Fruit fly (Drosophila melanogaster): ENCODE measurements around the gene Cp15.

Cp15 gene

DNA sequence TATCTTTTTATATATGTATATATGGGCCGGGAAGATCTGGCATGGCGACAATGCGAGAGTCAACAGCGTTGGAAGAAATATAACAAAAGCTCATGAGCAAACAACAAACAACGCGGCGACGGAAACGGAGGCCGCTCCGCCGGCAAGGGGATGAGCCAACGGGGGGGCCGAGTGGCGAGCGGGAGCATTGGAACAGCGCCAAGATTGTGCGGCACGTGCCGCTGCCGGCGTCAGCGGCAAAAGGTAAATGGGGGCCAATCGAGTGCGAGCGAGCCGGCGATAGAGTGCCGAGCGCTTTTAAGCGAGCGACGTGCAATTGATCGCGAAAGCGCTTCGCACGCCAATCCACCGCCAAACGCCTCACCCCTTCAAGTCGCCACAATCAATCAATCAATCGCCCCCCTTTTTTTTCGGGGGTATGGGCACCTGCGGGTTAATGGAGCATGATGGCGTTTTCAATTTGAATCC lies 31.8 kb upstream of the Cp15 start (continued):
- TF ChIP-seq unc-4 (GFP tag; IDR thresholded peaks at IDR 0.05; ENCODE audit: partially characterized antibody): no peak
- TF ChIP-seq Camta (GFP tag; optimal IDR thresholded peaks at IDR 0.05): peak; percentile 36
- TF ChIP-seq Lhr (GFP tag; optimal IDR thresholded peaks at IDR 0.05): peak; percentile 36
- TF ChIP-seq grau (tag; optimal IDR thresholded peaks at IDR 0.05): peak; percentile 41
- TF ChIP-seq CG43689 (GFP tag; IDR thresholded peaks at IDR 0.05): no peak
- peak; percentile 96 for TF ChIP-seq lab (GFP tag; optimal IDR thresholded peaks at IDR 0.05)
- no peak for TF ChIP-seq pita (GFP tag; optimal IDR thresholded peaks at IDR 0.05)
- peak; percentile 32 for TF ChIP-seq NC2β (GFP tag; optimal IDR thresholded peaks at IDR 0.05)
- TF ChIP-seq chm (GFP tag; IDR thresholded peaks at IDR 0.05): peak; percentile 57
- TF ChIP-seq CG12942 (GFP tag; optimal IDR thresholded peaks at IDR 0.05): peak; percentile 55
- TF ChIP-seq cwo (GFP tag; optimal IDR thresholded peaks at IDR 0.05): peak; percentile 100
- no peak for TF ChIP-seq zen (tag; optimal IDR thresholded peaks at IDR 0.05)
- no peak for TF ChIP-seq gsb (GFP tag; IDR thresholded peaks at IDR 0.05)
- TF ChIP-seq hth (optimal IDR thresholded peaks at IDR 0.05): no peak
- peak; percentile 66 for TF ChIP-seq PHDP (tag; optimal IDR thresholded peaks at IDR 0.05)
- TF ChIP-seq insv (GFP tag; optimal IDR thresholded peaks at IDR 0.05): peak in 1 of 2 experiments; percentile 28
- TF ChIP-seq CG6683 (GFP tag; optimal IDR thresholded peaks at IDR 0.05): peak; percentile 77
- peak; percentile 43 for TF ChIP-seq Antp (GFP tag; optimal IDR thresholded peaks at IDR 0.05)
- TF ChIP-seq ase (GFP tag; IDR thresholded peaks at IDR 0.05): peak; percentile 24; the same call in 1 of the 3 replicates
- peak; percentile 90 for TF ChIP-seq CG2875 (GFP tag; optimal IDR thresholded peaks at IDR 0.05)
- TF ChIP-seq Dek (tag; optimal IDR thresholded peaks at IDR 0.05): peak; percentile 44
- no peak for TF ChIP-seq CG1647 (GFP tag; optimal IDR thresholded peaks at IDR 0.05)
- no peak for TF ChIP-seq CG2199 (GFP tag; IDR thresholded peaks at IDR 0.05)
- TF ChIP-seq NC2α (GFP tag; optimal IDR thresholded peaks at IDR 0.05): peak; percentile 15
- TF ChIP-seq jing (GFP tag; optimal IDR thresholded peaks at IDR 0.05): no peak
- no peak for TF ChIP-seq crp (GFP tag; optimal IDR thresholded peaks at IDR 0.05)
- TF ChIP-seq otp (GFP tag; IDR thresholded peaks at IDR 0.05): peak; percentile 63
- TF ChIP-seq CG2712 (tag; optimal IDR thresholded peaks at IDR 0.05): peak; percentile 50
- TF ChIP-seq CG8089 (GFP tag; optimal IDR thresholded peaks at IDR 0.05): peak; percentile 63
- TF ChIP-seq CG30431 (GFP tag; optimal IDR thresholded peaks at IDR 0.05): peak; percentile 14
- peak; percentile 14 for TF ChIP-seq D19B (GFP tag; optimal IDR thresholded peaks at IDR 0.05)
- TF ChIP-seq Ada2b (GFP tag; IDR thresholded peaks at IDR 0.05): 0 out of 2 replicates have a peak, but pooled peaks have one; percentile 20
- no peak for TF ChIP-seq CG7357 (GFP tag; IDR thresholded peaks at IDR 0.05)
- TF ChIP-seq kni (GFP tag; optimal IDR thresholded peaks at IDR 0.05): peak; percentile 71
- TF ChIP-seq CG3847 (GFP tag; IDR thresholded peaks at IDR 0.05): 0 out of 2 replicates have a peak, but pooled peaks have one; percentile 20
- peak; percentile 39; the same call in 1 of the 2 replicates for TF ChIP-seq CG10366 (GFP tag; IDR thresholded peaks at IDR 0.05)
- no peak for TF ChIP-seq CG16863 (GFP tag; optimal IDR thresholded peaks at IDR 0.05)
- no peak for TF ChIP-seq Poxn (GFP tag; IDR thresholded peaks at IDR 0.05)
- peak; percentile 54 for TF ChIP-seq psq (GFP tag; optimal IDR thresholded peaks at IDR 0.05)
- TF ChIP-seq CG11504 (tag; optimal IDR thresholded peaks at IDR 0.05): peak; percentile 48
- no peak for TF ChIP-seq klu (GFP tag; IDR thresholded peaks at IDR 0.05)
- no peak for TF ChIP-seq pb (GFP tag; optimal IDR thresholded peaks at IDR 0.05)
- TF ChIP-seq onecut (GFP tag; IDR thresholded peaks at IDR 0.05): peak; percentile 68
- peak; percentile 35; the same call in 1 of the 2 replicates for TF ChIP-seq CG11696 (GFP tag; IDR thresholded peaks at IDR 0.05)
- peak; percentile 45 for TF ChIP-seq Fer2 (tag; optimal IDR thresholded peaks at IDR 0.05)
- TF ChIP-seq disco-r (GFP tag; optimal IDR thresholded peaks at IDR 0.05): no peak
- peak; percentile 40 for TF ChIP-seq bab2 (GFP tag; optimal IDR thresholded peaks at IDR 0.05)
- TF ChIP-seq dan (GFP tag; IDR thresholded peaks at IDR 0.05): no peak
- TF ChIP-seq unpg (GFP tag; optimal IDR thresholded peaks at IDR 0.05): peak; percentile 50
- TF ChIP-seq fd102C (GFP tag; optimal IDR thresholded peaks at IDR 0.05): no peak
- peak; percentile 77 for TF ChIP-seq CG1233 (GFP tag; optimal IDR thresholded peaks at IDR 0.05)

All from whole organism, embryonic.